Worm (Caenorhabditis elegans): ENCODE measurements around the gene ptr-25.

DNA sequence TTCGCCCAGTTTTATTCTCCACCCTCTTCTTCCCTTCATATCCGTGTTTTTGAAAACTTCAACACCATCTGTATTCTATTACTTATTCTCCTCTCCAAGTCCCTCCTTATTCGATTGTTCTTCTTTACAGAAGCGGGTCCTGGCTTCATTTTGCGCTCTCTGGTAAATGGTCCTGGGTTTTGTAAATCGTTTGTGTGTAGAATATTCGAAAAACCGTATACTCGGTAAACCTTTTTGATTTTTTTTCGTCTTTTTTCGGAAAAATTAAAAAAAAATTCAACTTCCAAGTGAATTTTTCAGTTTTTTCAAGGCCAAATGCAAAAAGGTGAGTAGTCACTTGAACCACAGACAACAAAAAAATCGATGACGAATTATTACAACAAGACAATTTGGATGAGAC, 13.0 kb upstream of the ptr-25 start, which contains the start of gene D2045.9:
- TF ChIP-seq tra-4 (tag; optimal IDR thresholded peaks at IDR 0.05) (no peak), hmg-4 (GFP tag; optimal IDR thresholded peaks at IDR 0.05) (no peak), ets-7 (tag; optimal IDR thresholded peaks at IDR 0.05) (no peak), hmbx-1 (tag; optimal IDR thresholded peaks at IDR 0.05) (no peak), flt-1 (GFP tag; IDR thresholded peaks at IDR 0.05) (no peak), F13C5.2 (tag; optimal IDR thresholded peaks at IDR 0.05) (no peak), ama-1 (optimal IDR thresholded peaks at IDR 0.05) (no peak), pes-1 (GFP tag; IDR thresholded peaks at IDR 0.05) (no peak), tbx-11 (GFP tag; IDR thresholded peaks at IDR 0.05) (no peak)

Measured in whole organism, early embryonic.